Fruit fly (Drosophila melanogaster) whole organism, embryonic: ENCODE data around the gene Hinfp.
A peak's percentile ranks its signal among the peaks of the same experiment; 100 is the strongest.

Source experiments
- Aef1 ChIP-seq: fragments of 200-800 bp; sonication (Bioruptor generic); IDR thresholded peaks from 3 replicates; pipeline ENCODE4 v1.3.6; 2022; ENCODE audit warnings: missing biosample characterization, missing genetic modification characterization
- Atf-2 ChIP-seq: fragments of 200-800 bp; sonication (Bioruptor generic); optimal IDR thresholded peaks from 2 replicates; lab custom pipeline; 2016; ENCODE audit warnings: missing biosample characterization, missing genetic modification characterization
- BtbVII ChIP-seq: fragments of 200-800 bp; sonication (Bioruptor generic); optimal IDR thresholded peaks from 3 replicates; lab custom pipeline; 2017; ENCODE audit warnings: missing biosample characterization, mild to moderate bottlenecking, missing genetic modification characterization
- CG10959 ChIP-seq: fragments of 200-800 bp; sonication (Bioruptor generic); IDR thresholded peaks from 2 replicates; pipeline ENCODE4 v1.3.6; 2022; ENCODE audit warnings: missing biosample characterization, missing genetic modification characterization
- CG13624 ChIP-seq: fragments of 200-800 bp; sonication (Bioruptor generic); optimal IDR thresholded peaks from 2 replicates; lab custom pipeline; 2016; ENCODE audit warnings: missing biosample characterization, missing genetic modification characterization
- CG15514 ChIP-seq: fragments of 200-800 bp; sonication (Bioruptor generic); optimal IDR thresholded peaks from 3 replicates; lab custom pipeline; 2017; ENCODE audit warnings: missing biosample characterization, missing genetic modification characterization, mild to moderate bottlenecking, moderate library complexity, missing genetic modification reagents
- CG15696 ChIP-seq: fragments of 200-800 bp; sonication (Bioruptor generic); optimal IDR thresholded peaks from 2 replicates; lab custom pipeline; 2019; ENCODE audit warnings: missing biosample characterization, mild to moderate bottlenecking, missing genetic modification characterization, moderate library complexity
- CG17385 ChIP-seq: fragments of 200-800 bp; sonication (Bioruptor generic); optimal IDR thresholded peaks from 3 replicates; lab custom pipeline; 2018; ENCODE audit warnings: missing biosample characterization, mild to moderate bottlenecking, missing genetic modification characterization
- CG17912 ChIP-seq: fragments of 200-800 bp; sonication (Bioruptor generic); optimal IDR thresholded peaks from 2 replicates; lab custom pipeline; 2018; ENCODE audit warnings: missing biosample characterization, mild to moderate bottlenecking, missing genetic modification characterization
- CG2116 ChIP-seq: fragments of 200-800 bp; sonication (Bioruptor generic); optimal IDR thresholded peaks from 3 replicates; lab custom pipeline; 2018; ENCODE audit warnings: missing biosample characterization, mild to moderate bottlenecking, missing genetic modification characterization
- CG33213 ChIP-seq: fragments of 200-800 bp; sonication (Bioruptor generic); optimal IDR thresholded peaks from 3 replicates; lab custom pipeline; 2016; ENCODE audit warnings: missing biosample characterization, missing genetic modification characterization
- CG3995 ChIP-seq: fragments of 200-800 bp; sonication (Bioruptor generic); optimal IDR thresholded peaks from 3 replicates; lab custom pipeline; 2016; ENCODE audit warnings: missing biosample characterization, missing genetic modification characterization
- CG42726 ChIP-seq: fragments of 200-800 bp; sonication (Bioruptor generic); IDR thresholded peaks from 2 replicates; pipeline ENCODE4 v1.3.6; 2022; ENCODE audit warnings: missing biosample characterization, missing genetic modification characterization; ENCODE audit not compliant: partially characterized antibody
- CG4404 ChIP-seq: fragments of 200-800 bp; sonication (Bioruptor generic); IDR thresholded peaks from 2 replicates; pipeline ENCODE4 v1.3.6; 2022; ENCODE audit warnings: missing biosample characterization, missing genetic modification characterization
- CG5180 ChIP-seq: fragments of 200-800 bp; sonication (Bioruptor generic); optimal IDR thresholded peaks from 3 replicates; lab custom pipeline; 2017; ENCODE audit warnings: missing biosample characterization, missing genetic modification characterization, mild to moderate bottlenecking, moderate library complexity, missing genetic modification reagents
- CG5953 ChIP-seq: fragments of 200-800 bp; sonication (Bioruptor generic); IDR thresholded peaks from 2 replicates; pipeline ENCODE4 v1.3.6; 2022; ENCODE audit warnings: missing biosample characterization, missing genetic modification characterization
- CG6791 ChIP-seq: fragments of 200-800 bp; sonication (Bioruptor generic); IDR thresholded peaks from 3 replicates; pipeline ENCODE4 v1.3.6; 2022; ENCODE audit warnings: missing biosample characterization, missing genetic modification characterization; ENCODE audit not compliant: partially characterized antibody
- CG9797 ChIP-seq: fragments of 200-800 bp; sonication (Bioruptor generic); optimal IDR thresholded peaks from 3 replicates; lab custom pipeline; 2018; ENCODE audit warnings: missing biosample characterization, mild to moderate bottlenecking, missing genetic modification characterization
- CkIIα-i1 ChIP-seq: fragments of 200-800 bp; sonication (Bioruptor generic); IDR thresholded peaks from 2 replicates; pipeline ENCODE4 v1.3.6; 2022; ENCODE audit warnings: missing biosample characterization, missing genetic modification characterization
- D19B ChIP-seq: fragments of 200-800 bp; sonication (Bioruptor generic); optimal IDR thresholded peaks from 2 replicates; lab custom pipeline; 2017; ENCODE audit warnings: missing biosample characterization, mild to moderate bottlenecking, missing genetic modification characterization
- Dbx ChIP-seq: fragments of 200-800 bp; sonication (Bioruptor generic); IDR thresholded peaks from 3 replicates; pipeline ENCODE4 v1.3.6; 2022; ENCODE audit warnings: missing biosample characterization, missing genetic modification characterization
- Fer2 ChIP-seq: fragments of 200-800 bp; sonication (Bioruptor generic); optimal IDR thresholded peaks from 2 replicates; lab custom pipeline; 2018; ENCODE audit warnings: missing biosample characterization, mild to moderate bottlenecking, missing genetic modification characterization, moderate library complexity
- Fer3 ChIP-seq: fragments of 200-800 bp; sonication (Bioruptor generic); optimal IDR thresholded peaks from 2 replicates; lab custom pipeline; 2018; ENCODE audit warnings: missing biosample characterization, mild to moderate bottlenecking, missing genetic modification characterization, moderate library complexity
- Gsc ChIP-seq: fragments of 200-800 bp; sonication (Bioruptor generic); IDR thresholded peaks from 2 replicates; pipeline ENCODE4 v1.3.6; 2022; ENCODE audit warnings: missing biosample characterization, missing genetic modification characterization
- HLH4C ChIP-seq: fragments of 200-800 bp; sonication (Bioruptor generic); IDR thresholded peaks from 3 replicates; pipeline ENCODE4 v1.3.6; 2022; ENCODE audit warnings: missing biosample characterization, missing genetic modification characterization; ENCODE audit not compliant: partially characterized antibody
- Hr39 ChIP-seq: fragments of >200 bp; optimal IDR thresholded peaks from 2 replicates; lab custom pipeline; 2017
- Hsf ChIP-seq: fragments of 200-800 bp; sonication (Bioruptor generic); optimal IDR thresholded peaks from 3 replicates; lab custom pipeline; 2016; ENCODE audit warnings: missing biosample characterization, missing genetic modification characterization
- Mad ChIP-seq: fragments of 200-800 bp; sonication (Bioruptor generic); optimal IDR thresholded peaks from 2 replicates; lab custom pipeline; 2016; ENCODE audit warnings: missing biosample characterization, missing genetic modification characterization
- Max ChIP-seq: fragments of 200-800 bp; sonication (Bioruptor generic); optimal IDR thresholded peaks from 2 replicates; lab custom pipeline; 2016; ENCODE audit warnings: missing biosample characterization, mild to moderate bottlenecking, missing genetic modification characterization
- Meics ChIP-seq: fragments of 200-800 bp; sonication (Bioruptor generic); optimal IDR thresholded peaks from 2 replicates; lab custom pipeline; 2017; ENCODE audit warnings: missing biosample characterization, mild to moderate bottlenecking, missing genetic modification characterization
- Myb ChIP-seq: fragments of 200-800 bp; sonication (Bioruptor generic); optimal IDR thresholded peaks from 2 replicates; lab custom pipeline; 2016; ENCODE audit warnings: missing biosample characterization, missing genetic modification characterization
- NC2α ChIP-seq: fragments of 200-800 bp; sonication (Bioruptor generic); optimal IDR thresholded peaks from 2 replicates; lab custom pipeline; 2016; ENCODE audit warnings: missing biosample characterization, missing genetic modification characterization
- Oaz ChIP-seq: fragments of 200-800 bp; sonication (Bioruptor generic); IDR thresholded peaks from 2 replicates; pipeline ENCODE4 v1.3.6; 2022; ENCODE audit warnings: missing biosample characterization, missing genetic modification characterization
- Pdp1 ChIP-seq, 2 experiments: fragments of 200-800 bp; sonication (Bioruptor generic); optimal IDR thresholded peaks; 3 replicates each; lab custom pipeline; 2016; ENCODE audit warnings: missing biosample characterization in 2 of 2, missing genetic modification characterization in 2 of 2, mild to moderate bottlenecking in 1 of 2, moderate library complexity in 1 of 2
- Side ChIP-seq: fragments of 200-800 bp; sonication (Bioruptor generic); optimal IDR thresholded peaks from 2 replicates; lab custom pipeline; 2016; ENCODE audit warnings: missing biosample characterization, missing genetic modification characterization
- Six4 ChIP-seq: fragments of 200-800 bp; sonication (Bioruptor generic); optimal IDR thresholded peaks from 2 replicates; lab custom pipeline; 2016; ENCODE audit warnings: missing biosample characterization, missing genetic modification characterization
- bab2 ChIP-seq: fragments of 200-800 bp; sonication (Bioruptor generic); optimal IDR thresholded peaks from 2 replicates; lab custom pipeline; 2016; ENCODE audit warnings: missing biosample characterization, missing genetic modification characterization
- br ChIP-seq: fragments of >200 bp; optimal IDR thresholded peaks from 2 replicates; lab custom pipeline; 2017
- cato ChIP-seq: fragments of 200-800 bp; sonication (Bioruptor generic); optimal IDR thresholded peaks from 2 replicates; lab custom pipeline; 2016; ENCODE audit warnings: missing biosample characterization, missing genetic modification characterization, borderline replicate concordance
- croc ChIP-seq: fragments of 200-800 bp; sonication (Bioruptor generic); conservative IDR thresholded peaks from 3 replicates; pipeline ENCODE4 v1.3.6; 2022; ENCODE audit warnings: missing biosample characterization, missing genetic modification characterization
- crp ChIP-seq, 2 experiments: fragments of 200-800 bp; sonication (Bioruptor generic); optimal IDR thresholded peaks; 2 replicates in 1 of 2; 3 replicates in 1 of 2; lab custom pipeline; 2017; ENCODE audit warnings: missing biosample characterization in 2 of 2, missing genetic modification characterization in 2 of 2, mild to moderate bottlenecking in 1 of 2, moderate library complexity in 1 of 2
- emc ChIP-seq: fragments of 200-800 bp; sonication (Bioruptor generic); optimal IDR thresholded peaks from 2 replicates; lab custom pipeline; 2016; ENCODE audit warnings: missing biosample characterization, missing genetic modification characterization
- fu2 ChIP-seq: fragments of 200-800 bp; sonication (Bioruptor generic); optimal IDR thresholded peaks from 2 replicates; lab custom pipeline; 2016; ENCODE audit warnings: missing biosample characterization, missing genetic modification characterization
- gro ChIP-seq: fragments of 200-800 bp; sonication (Bioruptor generic); optimal IDR thresholded peaks from 2 replicates; lab custom pipeline; 2016; ENCODE audit warnings: missing biosample characterization, missing genetic modification characterization
- hth ChIP-seq: fragments of >200 bp; optimal IDR thresholded peaks from 2 replicates; lab custom pipeline; 2017; ENCODE audit warnings: inconsistent platforms
- insv ChIP-seq, 2 experiments: fragments of 200-800 bp; sonication (Bioruptor generic); optimal IDR thresholded peaks; 3 replicates each; lab custom pipeline; 2016 to 2018; ENCODE audit warnings: missing biosample characterization in 2 of 2, missing genetic modification characterization in 2 of 2
- p53 ChIP-seq: fragments of 200-800 bp; sonication (Bioruptor generic); optimal IDR thresholded peaks from 2 replicates; lab custom pipeline; 2016; ENCODE audit warnings: missing biosample characterization, missing genetic modification characterization
- sens ChIP-seq: fragments of 200-800 bp; sonication (Bioruptor generic); peaks from one replicate; lab custom pipeline; 2016; ENCODE audit warnings: missing biosample characterization, missing genetic modification characterization
- tgo ChIP-seq: fragments of 200-800 bp; sonication (Bioruptor generic); IDR thresholded peaks from 3 replicates; pipeline ENCODE4 v1.3.6; 2022; ENCODE audit warnings: missing biosample characterization, missing genetic modification characterization
- tio ChIP-seq: fragments of 200-800 bp; sonication (Bioruptor generic); optimal IDR thresholded peaks from 2 replicates; lab custom pipeline; 2017; ENCODE audit warnings: missing biosample characterization, missing genetic modification characterization, inconsistent platforms
- tup ChIP-seq: fragments of 200-800 bp; sonication (Bioruptor generic); optimal IDR thresholded peaks from 2 replicates; lab custom pipeline; 2016; ENCODE audit warnings: missing biosample characterization, mild to moderate bottlenecking, missing genetic modification characterization, moderate library complexity
- vfl ChIP-seq: fragments of 200-800 bp; sonication (Bioruptor generic); optimal IDR thresholded peaks from 2 replicates; lab custom pipeline; 2016; ENCODE audit warnings: missing biosample characterization, missing genetic modification characterization
- zen ChIP-seq: fragments of 200-800 bp; sonication (Bioruptor generic); optimal IDR thresholded peaks from 3 replicates; lab custom pipeline; 2018; ENCODE audit warnings: missing biosample characterization, mild to moderate bottlenecking, missing genetic modification characterization, moderate library complexity

Gene Hinfp

dm6 chrX:620102-620430, 5.3 kb upstream of the Hinfp start, which contains the start of gene spdi (continued):
- TF ChIP-seq Myb (peak; percentile 58), NC2α (GFP tag; lab: Kevin White, UChicago) (no peak), emc (GFP tag; lab: Kevin White, UChicago) (no peak), tio (GFP tag; lab: Kevin White, UChicago) (no peak), cato (GFP tag; lab: Kevin White, UChicago) (no peak), p53 (no peak), CG33213 (no peak), tup (GFP tag; lab: Kevin White, UChicago) (no peak), CG6791 (GFP tag; lab: Robert Waterston, UW) (peak; percentile 50; the same call in 1 of the 3 replicates), Side (GFP tag; lab: Kevin White, UChicago) (no peak), hth (lab: Kevin White, UChicago) (no peak), CG15696 (tag; lab: Kevin White, UChicago) (no peak), CG4404 (GFP tag; lab: Robert Waterston, UW) (no peak), bab2 (no peak), Atf-2 (no peak), Six4 (GFP tag; lab: Kevin White, UChicago) (no peak), CG5953 (no peak), Max (no peak), insv (GFP tag; optimal IDR thresholded peaks at IDR 0.05; lab: Kevin White, UChicago) (no peak), Hr39 (lab: Kevin White, UChicago) (no peak), CG15514 (peak; percentile 61), Fer3 (tag; lab: Kevin White, UChicago) (no peak), br (lab: Kevin White, UChicago) (no peak), Mad (no peak), CG13624 (no peak), CG2116 (peak; percentile 36), croc (GFP tag; lab: Robert Waterston, UW) (no peak), Hsf (no peak), CG17912 (GFP tag; lab: Kevin White, UChicago) (peak; percentile 26), zen (no peak), Fer2 (tag; lab: Kevin White, UChicago) (no peak), tgo (no peak), BtbVII (GFP tag; lab: Kevin White, UChicago) (no peak), Meics (GFP tag; lab: Kevin White, UChicago) (no peak), D19B (GFP tag; lab: Kevin White, UChicago) (no peak), vfl (GFP tag; lab: Kevin White, UChicago) (no peak), CG3995 (no peak), HLH4C (GFP tag; lab: Robert Waterston, UW) (no peak), CkIIα-i1 (GFP tag; lab: Robert Waterston, UW) (no peak), gro (GFP tag; lab: Kevin White, UChicago) (no peak), CG10959 (GFP tag; lab: Robert Waterston, UW) (no peak), Gsc (GFP tag; lab: Robert Waterston, UW) (no peak), crp (GFP tag; optimal IDR thresholded peaks at IDR 0.05; lab: Kevin White, UChicago) (no peak), CG42726 (GFP tag; lab: Robert Waterston, UW) (no peak), Oaz (GFP tag; lab: Robert Waterston, UW) (no peak), sens (GFP tag; lab: Kevin White, UChicago) (no peak), Aef1 (GFP tag; lab: Robert Waterston, UW) (peak; percentile 65), CG5180 (GFP tag; lab: Kevin White, UChicago) (no peak), CG17385 (GFP tag; lab: Kevin White, UChicago) (no peak), CG9797 (GFP tag; lab: Kevin White, UChicago) (peak; percentile 79), fu2 (no peak), Pdp1 (GFP tag; optimal IDR thresholded peaks at IDR 0.05; lab: Kevin White, UChicago) (peak in 1 of 2 experiments; percentile 39), Dbx (GFP tag; lab: Robert Waterston, UW) (no peak)
